Worm (Caenorhabditis elegans) whole organism, late embryonic: ENCODE measurements around the gene C14E2.3.

Experiments used
- C38D4.7 ChIP-seq: fragments of 200-800 bp; sonication (Bioruptor generic); optimal IDR thresholded peaks from 2 replicates; lab custom pipeline; 2018; ENCODE audit warnings: mild to moderate bottlenecking, missing genetic modification characterization, moderate library complexity, missing compliant biosample characterization
- K09A11.1 ChIP-seq: sonication (generic microtip); optimal IDR thresholded peaks from 2 replicates; lab custom pipeline; 2017; ENCODE audit warnings: antibody characterized with exemption, mild to moderate bottlenecking, missing genetic modification characterization, missing compliant biosample characterization; ENCODE audit not compliant: insufficient read depth
- T23F11.4 ChIP-seq: fragments of 200-800 bp; sonication (Bioruptor generic); optimal IDR thresholded peaks from 2 replicates; lab custom pipeline; 2018; ENCODE audit warnings: mild to moderate bottlenecking, missing genetic modification characterization, missing compliant biosample characterization
- ama-1 ChIP-seq: fragments of 150-350 bp; optimal IDR thresholded peaks from 2 replicates; lab custom pipeline; 2014
- ceh-14 ChIP-seq: sonication (generic microtip); optimal IDR thresholded peaks from 2 replicates; lab custom pipeline; 2016; ENCODE audit warnings: missing genotype, missing genetic modification characterization, missing compliant biosample characterization
- ceh-18 ChIP-seq: sonication (generic microtip); optimal IDR thresholded peaks from 2 replicates; lab custom pipeline; 2016; ENCODE audit warnings: missing genetic modification characterization, missing compliant biosample characterization
- ceh-19 ChIP-seq: fragments of 200-800 bp; sonication (Bioruptor generic); optimal IDR thresholded peaks from 2 replicates; lab custom pipeline; 2018; ENCODE audit warnings: mild to moderate bottlenecking, missing genetic modification characterization, missing compliant biosample characterization
- ceh-2 ChIP-seq: sonication (generic microtip); optimal IDR thresholded peaks from 2 replicates; lab custom pipeline; 2016; ENCODE audit warnings: missing genotype, missing genetic modification characterization, missing compliant biosample characterization
- ceh-31 ChIP-seq: sonication (generic microtip); optimal IDR thresholded peaks from 2 replicates; lab custom pipeline; 2016; ENCODE audit warnings: missing genetic modification characterization, missing compliant biosample characterization
- ceh-48 ChIP-seq: sonication (generic microtip); optimal IDR thresholded peaks from 2 replicates; lab custom pipeline; 2016; ENCODE audit warnings: missing genetic modification characterization, inconsistent platforms, missing compliant biosample characterization
- che-1 ChIP-seq: sonication (generic microtip); optimal IDR thresholded peaks from 2 replicates; lab custom pipeline; 2016; ENCODE audit warnings: mild to moderate bottlenecking, missing genetic modification characterization, missing compliant biosample characterization
- dve-1 ChIP-seq: sonication (generic microtip); optimal IDR thresholded peaks from 2 replicates; lab custom pipeline; 2017; ENCODE audit warnings: antibody characterized with exemption, mild to moderate bottlenecking, missing genetic modification characterization, missing compliant biosample characterization
- elt-2 ChIP-seq: sonication (generic microtip); optimal IDR thresholded peaks from 2 replicates; lab custom pipeline; 2016; ENCODE audit warnings: missing genetic modification reagents, missing genetic modification characterization, missing compliant biosample characterization
- eyg-1 ChIP-seq: sonication (generic microtip); optimal IDR thresholded peaks from 2 replicates; lab custom pipeline; 2016; ENCODE audit warnings: missing genotype, missing genetic modification characterization, missing compliant biosample characterization
- fkh-10 ChIP-seq: fragments of 150-350 bp; optimal IDR thresholded peaks from 2 replicates; lab custom pipeline; 2014; ENCODE audit warnings: missing biosample characterization, missing genetic modification reagents, missing genetic modification characterization
- hlh-13 ChIP-seq: fragments of 200-800 bp; sonication (Bioruptor generic); optimal IDR thresholded peaks from 2 replicates; lab custom pipeline; 2018; ENCODE audit warnings: mild to moderate bottlenecking, missing genetic modification characterization, missing compliant biosample characterization
- hlh-15 ChIP-seq: sonication (generic microtip); optimal IDR thresholded peaks from 2 replicates; lab custom pipeline; 2016; ENCODE audit warnings: missing genetic modification characterization, missing compliant biosample characterization
- hlh-30 ChIP-seq: sonication (generic microtip); optimal IDR thresholded peaks from 2 replicates; lab custom pipeline; 2017; ENCODE audit warnings: antibody characterized with exemption, missing genetic modification characterization, missing compliant biosample characterization; ENCODE audit not compliant: insufficient read depth
- mec-3 ChIP-seq: sonication (generic microtip); optimal IDR thresholded peaks from 2 replicates; lab custom pipeline; 2016; ENCODE audit warnings: borderline replicate concordance, missing genetic modification characterization, missing compliant biosample characterization
- pqm-1 ChIP-seq: sonication (generic microtip); optimal IDR thresholded peaks from 2 replicates; lab custom pipeline; 2016; ENCODE audit warnings: missing genetic modification characterization, missing compliant biosample characterization
- pros-1 ChIP-seq: fragments of 150-350 bp; optimal IDR thresholded peaks from 2 replicates; lab custom pipeline; 2014; ENCODE audit warnings: missing biosample characterization, missing genetic modification reagents, missing genetic modification characterization
- ref-2 ChIP-seq: sonication (generic microtip); optimal IDR thresholded peaks from 2 replicates; lab custom pipeline; 2016; ENCODE audit warnings: missing genetic modification characterization, missing compliant biosample characterization
- sdc-2 ChIP-seq: sonication (generic microtip); optimal IDR thresholded peaks from 2 replicates; lab custom pipeline; 2016; ENCODE audit warnings: missing genotype, missing genetic modification characterization, missing compliant biosample characterization
- sox-4 ChIP-seq: sonication (generic microtip); optimal IDR thresholded peaks from 2 replicates; lab custom pipeline; 2017; ENCODE audit warnings: mild to moderate bottlenecking, missing genetic modification characterization, inconsistent platforms, missing compliant biosample characterization
- unc-86 ChIP-seq: sonication (generic microtip); optimal IDR thresholded peaks from 2 replicates; lab custom pipeline; 2016; ENCODE audit warnings: missing genetic modification characterization, missing compliant biosample characterization
- zip-5 ChIP-seq: sonication (generic microtip); optimal IDR thresholded peaks from 2 replicates; lab custom pipeline; 2016; ENCODE audit warnings: missing genetic modification characterization, missing compliant biosample characterization

C14E2.3 gene

DNA sequence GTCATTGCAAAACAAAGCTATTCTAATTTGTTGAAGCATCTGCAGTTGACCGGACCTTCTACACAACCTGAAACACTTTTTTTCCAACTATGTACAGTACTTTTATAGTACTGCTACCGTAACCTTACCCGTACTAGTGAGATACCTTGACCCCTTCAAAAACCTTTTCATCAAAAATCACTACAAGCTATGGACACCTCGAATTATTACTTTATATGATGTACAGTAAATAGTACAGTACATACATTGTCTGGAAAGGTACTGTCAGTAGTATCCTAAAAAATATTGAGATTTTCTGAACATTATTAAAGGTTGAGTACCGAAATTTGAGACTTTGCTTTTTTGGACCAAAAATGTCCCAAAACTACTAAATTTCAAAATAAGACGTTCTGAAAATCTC lies 25.6 kb downstream of the C14E2.3 start:
- no peak for TF ChIP-seq fkh-10 (GFP tag; lab: Kevin White, UChicago)

DNA sequence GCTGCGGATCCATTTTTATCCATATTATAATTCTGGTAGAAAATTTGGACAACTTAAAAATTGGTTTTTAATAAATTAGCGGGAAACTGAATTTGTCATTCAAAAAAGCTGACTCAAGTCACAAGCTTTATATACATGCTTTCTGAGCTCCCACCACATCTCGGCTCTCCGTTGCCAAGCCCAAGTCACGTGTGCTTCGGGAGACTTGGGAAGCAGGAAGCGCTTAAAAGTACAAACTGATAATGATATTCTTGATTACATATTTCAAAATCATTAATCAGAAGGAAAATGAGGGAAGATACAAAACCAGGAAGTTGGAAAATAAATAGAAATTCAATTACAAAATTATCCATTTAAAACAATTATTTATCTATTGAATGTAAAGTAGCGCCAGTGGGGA lies 33.3 kb downstream of the C14E2.3 start, which contains the start of gene elc-2:
Gene elc-2 (minus strand): TSS at position 101 of the 400 bp plus-strand sequence.
- TF ChIP-seq unc-86 (tag; lab: Kevin White, UChicago) (no peak), dve-1 (tag; lab: Kevin White, UChicago) (no peak), che-1 (no peak), ceh-31 (no peak), C38D4.7 (GFP tag; lab: Kevin White, UChicago) (no peak), ceh-19 (GFP tag; lab: Kevin White, UChicago) (no peak), ceh-14 (tag; lab: Kevin White, UChicago) (no peak), mec-3 (no peak), pros-1 (no peak), hlh-30 (tag; lab: Kevin White, UChicago) (no peak), T23F11.4 (GFP tag; lab: Kevin White, UChicago) (no peak), eyg-1 (no peak), ref-2 (no peak), hlh-13 (GFP tag; lab: Kevin White, UChicago) (no peak)
- TF ChIP-seq, all 69 proteins: peak for 0

DNA sequence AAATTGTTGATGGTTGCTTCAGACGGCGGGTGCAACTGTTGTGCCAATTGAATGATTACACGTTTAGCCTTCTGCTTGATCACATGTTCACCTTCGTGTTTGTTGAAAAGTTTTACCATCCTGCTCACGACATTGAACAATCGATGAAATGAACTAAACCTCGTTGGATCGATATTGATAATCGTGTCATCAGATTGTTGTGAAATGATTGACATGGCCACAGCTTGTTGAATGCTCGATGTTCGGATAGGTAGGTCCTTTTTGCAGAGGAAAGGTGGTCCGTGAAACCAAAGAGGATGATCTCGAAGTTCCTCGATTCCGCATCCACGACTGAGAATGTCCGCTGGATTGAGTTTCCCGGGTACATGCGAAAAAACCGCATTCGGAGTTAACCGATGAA lies 41.7 kb downstream of the C14E2.3 start:
- TF ChIP-seq ceh-31: no peak
- no peak for TF ChIP-seq ceh-18 (tag; lab: Kevin White, UChicago)
- TF ChIP-seq ceh-2 (tag; lab: Kevin White, UChicago): no peak
- no peak for TF ChIP-seq sdc-2 (tag; lab: Kevin White, UChicago)
- no peak for TF ChIP-seq pros-1
- TF ChIP-seq K09A11.1: no peak
- TF ChIP-seq ceh-48: no peak
- no peak for TF ChIP-seq elt-2 (tag; lab: Kevin White, UChicago)
- no peak for TF ChIP-seq sox-4
- TF ChIP-seq pqm-1 (tag; lab: Kevin White, UChicago): no peak
- no peak for TF ChIP-seq ama-1 (lab: Kevin White, UChicago)
- TF ChIP-seq hlh-15: no peak
- TF ChIP-seq hlh-30 (tag; lab: Kevin White, UChicago): no peak
- TF ChIP-seq zip-5 (tag; lab: Kevin White, UChicago): no peak
